Worm (Caenorhabditis elegans) whole organism, midembryonic: Measurements from ENCODE around the gene R05H5.7.

Experiments
- flt-1 ChIP-seq: fragments of 200-800 bp; sonication (Bioruptor generic); IDR thresholded peaks from 2 replicates; pipeline ENCODE4 v1.3.6; 2022; ENCODE audit warnings: missing genetic modification characterization, missing compliant biosample characterization
- med-1 ChIP-seq: sonication (generic microtip); optimal IDR thresholded peaks from 2 replicates; lab custom pipeline; 2017; ENCODE audit warnings: missing genetic modification characterization, mild to moderate bottlenecking, missing compliant biosample characterization, antibody characterized with exemption, missing genetic modification reagents; ENCODE audit not compliant: insufficient read depth
- ref-1 ChIP-seq: fragments of 200-800 bp; sonication (Bioruptor generic); conservative IDR thresholded peaks from 2 replicates; pipeline ENCODE4 v1.3.6; 2022; ENCODE audit warnings: missing genetic modification reagents, missing genetic modification characterization, missing compliant biosample characterization
- tab-1 ChIP-seq: fragments of 200-800 bp; sonication (Bioruptor generic); IDR thresholded peaks from 2 replicates; pipeline ENCODE4 v1.3.6; 2022; ENCODE audit warnings: missing genetic modification characterization, missing compliant biosample characterization
- ztf-29 ChIP-seq: fragments of 200-800 bp; sonication (Bioruptor generic); IDR thresholded peaks from 2 replicates; pipeline ENCODE4 v1.3.6; 2022; ENCODE audit warnings: missing genetic modification reagents, missing genetic modification characterization, missing compliant biosample characterization

DNA sequence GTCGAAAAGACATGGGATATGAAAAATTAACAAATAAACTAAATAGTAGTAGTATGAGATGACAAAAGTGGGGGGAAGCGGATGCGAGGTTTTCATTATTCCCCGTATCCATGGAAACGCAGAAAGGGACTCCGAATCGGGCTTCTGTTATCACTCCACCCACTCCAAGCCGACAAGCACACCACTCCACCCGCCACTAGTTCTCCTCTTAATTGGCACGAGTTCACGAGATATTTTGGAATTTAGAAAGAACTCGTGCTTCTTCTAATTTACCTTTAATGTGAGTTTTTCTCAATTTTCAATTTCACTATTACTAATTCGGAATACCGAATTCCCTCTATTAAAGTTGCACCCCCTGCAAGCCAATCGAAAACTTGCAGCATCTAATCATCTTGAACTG, 25.9 kb upstream of the R05H5.7 start:
- TF ChIP-seq med-1 = no peak
- TF ChIP-seq ref-1 = no peak
- TF ChIP-seq ztf-29 (GFP tag; lab: Robert Waterston, UW) = no peak
- no peak for TF ChIP-seq flt-1
- TF ChIP-seq tab-1 = no peak
